Worm (Caenorhabditis elegans) whole organism, early embryonic: ENCODE data around the gene T06C12.11.

Experiments used
- B0310.2 ChIP-seq: sonication (generic microtip); optimal IDR thresholded peaks from 2 replicates; lab custom pipeline; 2016; ENCODE audit warnings: mild to moderate bottlenecking, missing genetic modification characterization, missing compliant biosample characterization
- F13C5.2 ChIP-seq: sonication (generic microtip); optimal IDR thresholded peaks from 2 replicates; lab custom pipeline; 2017; ENCODE audit warnings: mild to moderate bottlenecking, missing genetic modification characterization, inconsistent platforms, missing compliant biosample characterization
- aly-1 ChIP-seq: sonication (generic microtip); optimal IDR thresholded peaks from 2 replicates; lab custom pipeline; 2016; ENCODE audit warnings: missing genetic modification characterization, missing compliant biosample characterization
- ama-1 ChIP-seq: fragments of 150-350 bp; optimal IDR thresholded peaks from 2 replicates; lab custom pipeline; 2014
- ceh-13 ChIP-seq: fragments of 200-800 bp; sonication (Bioruptor generic); optimal IDR thresholded peaks from 2 replicates; lab custom pipeline; 2018; ENCODE audit warnings: mild to moderate bottlenecking, missing genetic modification characterization, missing compliant biosample characterization
- ceh-36 ChIP-seq: sonication (generic microtip); optimal IDR thresholded peaks from 2 replicates; lab custom pipeline; 2016; ENCODE audit warnings: missing genetic modification characterization, inconsistent platforms, missing compliant biosample characterization
- ets-7 ChIP-seq: sonication (generic microtip); optimal IDR thresholded peaks from 2 replicates; lab custom pipeline; 2016; ENCODE audit warnings: missing genotype, missing genetic modification characterization, missing compliant biosample characterization
- flt-1 ChIP-seq: fragments of 200-800 bp; sonication (Bioruptor generic); IDR thresholded peaks from 2 replicates; pipeline ENCODE4 v1.3.6; 2022; ENCODE audit warnings: missing genetic modification characterization, missing compliant biosample characterization
- hmbx-1 ChIP-seq: sonication (generic microtip); optimal IDR thresholded peaks from 2 replicates; lab custom pipeline; 2016; ENCODE audit warnings: mild to moderate bottlenecking, missing genetic modification characterization, missing compliant biosample characterization
- hmg-4 ChIP-seq: fragments of 200-800 bp; sonication (Bioruptor generic); optimal IDR thresholded peaks from 2 replicates; lab custom pipeline; 2018; ENCODE audit warnings: mild to moderate bottlenecking, missing genetic modification characterization, missing compliant biosample characterization
- hnd-1 ChIP-seq: sonication (generic microtip); optimal IDR thresholded peaks from 2 replicates; lab custom pipeline; 2016; ENCODE audit warnings: missing genetic modification characterization, missing compliant biosample characterization
- pes-1 ChIP-seq: fragments of 200-800 bp; sonication (Bioruptor generic); IDR thresholded peaks from 2 replicates; pipeline ENCODE4 v1.3.6; 2022; ENCODE audit warnings: missing genetic modification reagents, missing genetic modification characterization, missing compliant biosample characterization
- scrt-1 ChIP-seq: fragments of 200-800 bp; sonication (Bioruptor generic); IDR thresholded peaks from 2 replicates; pipeline ENCODE4 v1.3.6; 2022; ENCODE audit warnings: missing genetic modification characterization, missing compliant biosample characterization
- sea-1 ChIP-seq: fragments of 200-800 bp; sonication (Bioruptor generic); conservative IDR thresholded peaks from 2 replicates; pipeline ENCODE4 v1.3.6; 2022; ENCODE audit warnings: missing genetic modification characterization, missing compliant biosample characterization
- tbx-11 ChIP-seq: fragments of 200-800 bp; sonication (Bioruptor generic); IDR thresholded peaks from 2 replicates; pipeline ENCODE4 v1.3.6; 2022; ENCODE audit warnings: missing genetic modification characterization, missing compliant biosample characterization
- tbx-37 ChIP-seq: fragments of 200-800 bp; sonication (Bioruptor generic); conservative IDR thresholded peaks from 2 replicates; pipeline ENCODE4 v1.3.6; 2022; ENCODE audit warnings: missing genetic modification reagents, missing genetic modification characterization, missing compliant biosample characterization
- tra-4 ChIP-seq: sonication (generic microtip); optimal IDR thresholded peaks from 2 replicates; lab custom pipeline; 2017; ENCODE audit warnings: missing genetic modification characterization, missing compliant biosample characterization

The T06C12.11 gene

DNA sequence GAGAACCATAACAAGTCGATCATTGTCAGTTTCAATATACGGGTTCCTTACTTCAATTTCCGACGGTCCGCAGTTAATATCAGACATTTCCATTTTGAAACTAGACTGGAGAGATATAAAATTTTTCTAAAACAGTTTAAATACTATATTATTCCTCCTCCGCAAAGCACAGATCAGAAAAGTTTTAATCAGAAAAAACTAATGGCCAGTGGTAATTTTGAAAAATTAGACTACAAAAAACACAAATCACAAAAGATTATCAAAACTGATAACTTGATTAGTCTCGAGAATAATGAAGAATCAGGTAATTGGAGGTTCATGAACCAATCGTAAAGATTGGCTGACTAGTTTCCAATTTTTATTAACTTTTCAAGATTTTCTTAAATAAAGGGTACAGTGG, 6.8 kb upstream of the T06C12.11 start, which contains the start of gene T06C12.9:
TSS of gene T06C12.9 (minus strand) at position 101 of the 400 bp plus-strand sequence.
- TF ChIP-seq flt-1 (GFP tag; lab: Robert Waterston, UW) (no peak), B0310.2 (tag; lab: Kevin White, UChicago) (no peak), tbx-37 (no peak), F13C5.2 (tag; lab: Kevin White, UChicago) (no peak), hmbx-1 (tag; lab: Kevin White, UChicago) (no peak), aly-1 (tag; lab: Kevin White, UChicago) (no peak), ets-7 (tag; lab: Kevin White, UChicago) (no peak), scrt-1 (no peak), tra-4 (tag; lab: Kevin White, UChicago) (no peak), ceh-36 (tag; lab: Kevin White, UChicago) (no peak), ama-1 (lab: Kevin White, UChicago) (no peak), hnd-1 (no peak), sea-1 (GFP tag; lab: Robert Waterston, UW) (no peak), tbx-11 (GFP tag; lab: Robert Waterston, UW) (no peak), hmg-4 (GFP tag; lab: Kevin White, UChicago) (no peak), ceh-13 (GFP tag; lab: Kevin White, UChicago) (no peak)

DNA sequence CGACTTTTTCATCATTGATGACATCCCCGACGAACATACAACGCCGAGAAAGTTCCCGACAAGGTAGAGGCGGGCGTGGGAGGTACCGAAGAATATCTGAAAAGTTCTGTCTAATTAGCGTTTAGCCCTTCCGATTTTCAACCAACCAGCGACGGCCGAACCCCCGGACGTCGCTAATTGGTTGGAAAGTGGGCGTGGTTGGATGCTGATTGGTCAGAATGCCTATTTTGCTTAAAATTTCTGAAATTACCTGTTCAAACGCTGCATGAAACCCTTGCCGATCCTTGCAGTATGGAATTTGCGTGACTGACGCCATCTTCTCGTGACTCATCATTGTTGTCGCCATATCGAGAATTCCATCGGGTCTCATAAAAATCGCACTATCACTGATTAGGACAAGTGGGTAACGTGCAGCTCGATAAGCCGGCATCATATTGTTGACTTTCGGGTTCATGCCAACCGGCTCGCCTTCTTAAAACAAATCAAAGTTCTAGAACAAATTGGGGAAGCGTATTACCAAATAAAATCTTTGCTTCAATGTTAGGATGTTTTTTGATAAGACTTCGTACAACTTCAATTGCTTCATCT, 5.0 kb upstream of the T06C12.11 start:
- no peak for TF ChIP-seq ceh-13 (GFP tag; lab: Kevin White, UChicago)
- no peak for TF ChIP-seq ceh-36 (tag; lab: Kevin White, UChicago)
- no peak for TF ChIP-seq hmg-4 (GFP tag; lab: Kevin White, UChicago)
- TF ChIP-seq hmbx-1 (tag; lab: Kevin White, UChicago), result no peak
- no peak for TF ChIP-seq aly-1 (tag; lab: Kevin White, UChicago)
- no peak for TF ChIP-seq ama-1 (lab: Kevin White, UChicago)
- no peak for TF ChIP-seq tbx-11 (GFP tag; lab: Robert Waterston, UW)

DNA sequence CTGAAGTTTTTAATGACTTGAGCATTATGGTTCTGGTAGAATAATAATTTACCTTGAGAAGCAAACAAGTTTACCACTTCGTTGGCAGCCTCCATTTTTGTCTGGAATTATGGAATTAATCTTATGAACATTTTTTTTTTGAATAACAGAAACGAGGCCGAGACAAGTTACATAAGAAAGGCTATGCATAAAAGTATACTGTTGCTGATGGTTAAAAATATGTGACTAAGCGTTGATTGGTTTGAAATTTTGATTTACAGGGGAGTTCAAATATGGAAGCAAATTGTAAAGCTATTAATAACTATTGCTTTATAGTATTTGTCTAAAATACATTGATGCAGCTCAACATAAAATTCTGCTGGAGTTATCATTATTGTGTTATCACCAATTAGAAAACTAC, 4.0 kb upstream of the T06C12.11 start, which contains the start of gene cgt-1:
TSS of gene cgt-1 (minus strand) at position 101 of the 400 bp plus-strand sequence.
- no peak for TF ChIP-seq scrt-1
- no peak for TF ChIP-seq hnd-1
- TF ChIP-seq aly-1 (tag; lab: Kevin White, UChicago), result no peak

DNA sequence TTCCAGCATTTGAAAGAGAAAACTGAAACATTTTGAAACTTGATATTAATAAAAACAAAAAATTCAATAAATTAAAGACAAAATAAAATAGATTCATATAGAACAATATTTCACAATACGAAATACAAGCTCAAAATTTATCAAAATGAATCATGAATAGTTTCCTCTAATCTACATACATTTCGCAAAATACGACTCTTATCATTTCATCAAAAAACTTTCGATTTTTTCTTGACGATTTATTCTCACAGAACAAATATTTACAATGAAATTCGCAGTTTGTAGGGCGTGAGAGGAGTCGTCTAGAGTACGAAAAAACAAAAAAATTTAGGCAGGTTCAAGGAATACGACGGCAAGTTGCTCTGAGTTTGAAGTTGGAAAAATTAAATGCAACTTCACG, 2.7 kb upstream of the T06C12.11 start:
- no peak for TF ChIP-seq ets-7 (tag; lab: Kevin White, UChicago)
- no peak for TF ChIP-seq pes-1 (GFP tag; lab: Robert Waterston, UW)
- no peak for TF ChIP-seq F13C5.2 (tag; lab: Kevin White, UChicago)
- no peak for TF ChIP-seq ceh-36 (tag; lab: Kevin White, UChicago)
- no peak for TF ChIP-seq ama-1 (lab: Kevin White, UChicago)
- no peak for TF ChIP-seq hmbx-1 (tag; lab: Kevin White, UChicago)
- TF ChIP-seq tbx-11 (GFP tag; lab: Robert Waterston, UW), result no peak

DNA sequence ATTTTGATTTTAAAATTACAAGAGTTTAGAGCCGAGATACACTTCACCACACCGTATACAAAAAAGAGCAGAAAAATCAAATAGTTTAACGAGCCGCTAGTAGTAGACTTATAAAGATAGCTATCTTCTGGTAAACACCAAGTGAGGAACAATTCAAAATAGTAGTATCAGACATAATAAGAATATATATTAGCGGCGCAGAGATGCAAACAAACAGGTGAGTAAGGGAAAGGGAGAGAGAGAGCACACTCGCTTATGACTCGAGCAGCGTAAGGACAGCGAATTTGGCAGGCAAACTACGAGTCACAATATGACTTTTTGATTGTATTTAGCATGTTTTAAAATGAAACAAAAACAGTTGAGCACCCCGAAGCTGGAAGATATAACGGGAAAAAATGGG, 1.5 kb upstream of the T06C12.11 start:
- TF ChIP-seq scrt-1 (no peak), sea-1 (GFP tag; lab: Robert Waterston, UW) (no peak), ets-7 (tag; lab: Kevin White, UChicago) (no peak), pes-1 (GFP tag; lab: Robert Waterston, UW) (no peak), ceh-13 (GFP tag; lab: Kevin White, UChicago) (no peak), hmbx-1 (tag; lab: Kevin White, UChicago) (no peak), aly-1 (tag; lab: Kevin White, UChicago) (no peak), tra-4 (tag; lab: Kevin White, UChicago) (no peak), hmg-4 (GFP tag; lab: Kevin White, UChicago) (no peak), flt-1 (GFP tag; lab: Robert Waterston, UW) (no peak), tbx-11 (GFP tag; lab: Robert Waterston, UW) (no peak), tbx-37 (no peak), hnd-1 (no peak), ceh-36 (tag; lab: Kevin White, UChicago) (no peak), ama-1 (lab: Kevin White, UChicago) (no peak), B0310.2 (tag; lab: Kevin White, UChicago) (no peak), F13C5.2 (tag; lab: Kevin White, UChicago) (no peak)

DNA sequence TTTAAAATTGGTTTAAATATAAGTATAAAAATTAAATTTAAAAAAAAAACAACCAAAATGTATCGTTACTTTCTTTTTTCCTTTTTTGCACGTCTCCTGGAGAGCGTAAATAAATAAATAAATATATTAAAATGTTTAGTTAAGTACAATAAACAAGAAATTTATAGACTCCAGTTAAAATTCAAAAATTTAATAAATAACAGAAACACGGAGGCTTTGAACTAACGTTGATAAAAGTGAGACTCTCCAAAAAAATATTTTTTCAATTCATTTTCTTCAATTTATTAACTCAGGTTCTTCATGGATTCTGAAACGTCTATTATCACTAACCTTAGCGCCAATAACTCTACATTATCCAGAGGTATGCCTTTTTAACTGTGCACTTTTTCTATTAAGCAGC, 1.0 kb upstream of the T06C12.11 start, which contains the start of gene T06C12.12:
TSS of gene T06C12.12 (plus strand) at position 301 of the 400 bp plus-strand sequence.
- TF ChIP-seq tbx-37 (no peak), F13C5.2 (tag; lab: Kevin White, UChicago) (no peak), hmg-4 (GFP tag; lab: Kevin White, UChicago) (no peak), ets-7 (tag; lab: Kevin White, UChicago) (no peak), ceh-13 (GFP tag; lab: Kevin White, UChicago) (no peak), hmbx-1 (tag; lab: Kevin White, UChicago) (no peak), B0310.2 (tag; lab: Kevin White, UChicago) (no peak), tra-4 (tag; lab: Kevin White, UChicago) (no peak), sea-1 (GFP tag; lab: Robert Waterston, UW) (no peak), pes-1 (GFP tag; lab: Robert Waterston, UW) (no peak), scrt-1 (no peak), aly-1 (tag; lab: Kevin White, UChicago) (no peak), ceh-36 (tag; lab: Kevin White, UChicago) (no peak), flt-1 (GFP tag; lab: Robert Waterston, UW) (no peak), tbx-11 (GFP tag; lab: Robert Waterston, UW) (no peak), ama-1 (lab: Kevin White, UChicago) (no peak)

DNA sequence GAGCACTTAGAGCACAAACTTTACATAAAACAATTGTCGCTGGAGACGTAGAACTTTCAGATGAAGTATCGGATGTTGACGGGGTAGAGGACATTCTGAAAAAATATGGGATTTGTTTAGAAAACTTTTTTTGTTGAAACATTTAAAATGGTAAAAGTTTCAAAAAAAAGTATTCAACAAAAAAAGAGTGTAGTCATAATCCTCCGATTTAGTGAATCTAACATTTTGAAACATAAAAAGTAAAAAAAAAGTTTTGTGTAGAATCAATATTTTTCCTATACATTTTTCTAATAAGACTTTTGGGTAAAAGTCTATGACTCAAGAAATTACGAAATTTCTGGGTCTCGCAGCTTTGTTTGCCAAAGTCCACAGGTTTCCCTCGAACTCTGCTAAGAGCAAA, 3.9 kb downstream of the T06C12.11 start, which contains the start of gene nhr-213:
TSS of gene nhr-213 (minus strand) at position 101 of the 400 bp plus-strand sequence.
- TF ChIP-seq ceh-36 (tag; lab: Kevin White, UChicago) (no peak), ceh-13 (GFP tag; lab: Kevin White, UChicago) (no peak), sea-1 (GFP tag; lab: Robert Waterston, UW) (no peak), tbx-11 (GFP tag; lab: Robert Waterston, UW) (no peak), hmbx-1 (tag; lab: Kevin White, UChicago) (no peak), hmg-4 (GFP tag; lab: Kevin White, UChicago) (no peak), tbx-37 (no peak), hnd-1 (no peak), pes-1 (GFP tag; lab: Robert Waterston, UW) (no peak), ama-1 (lab: Kevin White, UChicago) (no peak), aly-1 (tag; lab: Kevin White, UChicago) (no peak), ets-7 (tag; lab: Kevin White, UChicago) (no peak)
